Fruit fly (Drosophila melanogaster): ENCODE results near the gene CG43092.

Gene CG43092

dm6 chr3R:22750534-22750947 is 18.9 kb downstream of the CG43092 start, which contains the start of the genes rumi, CG7029 and Usp12-46 (continued):
- TF ChIP-seq Hand (GFP tag; optimal IDR thresholded peaks at IDR 0.05) (peak; percentile 44), CG2116 (GFP tag; optimal IDR thresholded peaks at IDR 0.05) (peak; percentile 76), trh (GFP tag; optimal IDR thresholded peaks at IDR 0.05) (peak; percentile 43), slp2 (GFP tag; optimal IDR thresholded peaks at IDR 0.05) (peak; percentile 87), ase (GFP tag; IDR thresholded peaks at IDR 0.05) (peak; percentile 81), Atf6 (GFP tag; IDR thresholded peaks at IDR 0.05) (peak; percentile 87), insv (GFP tag; optimal IDR thresholded peaks at IDR 0.05) (peak in 1 of 2 experiments; percentile 66), CG10654 (GFP tag; optimal IDR thresholded peaks at IDR 0.05) (peak; percentile 87), so (GFP tag; IDR thresholded peaks at IDR 0.05) (peak; percentile 77; the same call in 1 of the 3 replicates), Hr51 (GFP tag; optimal IDR thresholded peaks at IDR 0.05) (peak; percentile 86 to 90), Nf-YC (tag; optimal IDR thresholded peaks at IDR 0.05) (peak; percentile 74), NfI (GFP tag; optimal IDR thresholded peaks at IDR 0.05) (peak; percentile 81), CG3995 (GFP tag; optimal IDR thresholded peaks at IDR 0.05) (peak; percentile 100), Optix (GFP tag; IDR thresholded peaks at IDR 0.05) (peak; percentile 81), gce (GFP tag; IDR thresholded peaks at IDR 0.05) (peak; percentile 81), caup (GFP tag; optimal IDR thresholded peaks at IDR 0.05; ENCODE audit: severe bottlenecking) (peak; percentile 73), abd-A (tag; optimal IDR thresholded peaks at IDR 0.05) (no peak), fru (optimal IDR thresholded peaks at IDR 0.05) (no peak), CG15601 (tag; optimal IDR thresholded peaks at IDR 0.05) (peak; percentile 85), CG11504 (tag; optimal IDR thresholded peaks at IDR 0.05) (peak; percentile 87), Taf1 (GFP tag; IDR thresholded peaks at IDR 0.05) (peak; percentile 53; the same call in 1 of the 2 replicates), ewg (GFP tag; optimal IDR thresholded peaks at IDR 0.05) (peak; percentile 67), cad (GFP tag; optimal IDR thresholded peaks at IDR 0.05) (no peak), CG8924 (tag; optimal IDR thresholded peaks at IDR 0.05) (peak; percentile 87), chif (GFP tag; optimal IDR thresholded peaks at IDR 0.05) (peak; percentile 87 to 93), danr (GFP tag; IDR thresholded peaks at IDR 0.05) (peak; percentile 53; the same call in 1 of the 2 replicates), zfh1 (GFP tag; IDR thresholded peaks at IDR 0.05) (peak; percentile 92), CG18262 (tag; optimal IDR thresholded peaks at IDR 0.05) (peak; percentile 83), CG7357 (GFP tag; IDR thresholded peaks at IDR 0.05) (peak; percentile 60; the same call in 2 of the 3 replicates), shn (GFP tag; optimal IDR thresholded peaks at IDR 0.05) (peak; percentile 89), CG2875 (GFP tag; optimal IDR thresholded peaks at IDR 0.05) (peak; percentile 46), CG4282 (GFP tag; optimal IDR thresholded peaks at IDR 0.05) (peak; percentile 75), Asciz (GFP tag; optimal IDR thresholded peaks at IDR 0.05) (peak; percentile 44), Lim3 (GFP tag; IDR thresholded peaks at IDR 0.05) (peak; percentile 48; the same call in 1 of the 2 replicates), CG18011 (GFP tag; optimal IDR thresholded peaks at IDR 0.05) (peak; percentile 67), ac (GFP tag; optimal IDR thresholded peaks at IDR 0.05) (peak; percentile 23), Nf-YA (GFP tag; IDR thresholded peaks at IDR 0.05) (peak; percentile 74), CG17568 (GFP tag; optimal IDR thresholded peaks at IDR 0.05) (no peak), CG43689 (GFP tag; IDR thresholded peaks at IDR 0.05) (peak; percentile 52; the same call in 1 of the 2 replicates), CG8290 (GFP tag; optimal IDR thresholded peaks at IDR 0.05) (peak; percentile 83), CG8290 (tag; optimal IDR thresholded peaks at IDR 0.05) (peak in 1 of 2 experiments; percentile 86), MTF-1 (GFP tag; optimal IDR thresholded peaks at IDR 0.05; ENCODE audit: borderline replicate concordance) (peak; percentile 46), dan (GFP tag; IDR thresholded peaks at IDR 0.05) (no peak), ATbp (GFP tag; optimal IDR thresholded peaks at IDR 0.05) (peak; percentile 64), Opbp (GFP tag; IDR thresholded peaks at IDR 0.05; ENCODE audit: partially characterized antibody) (peak; percentile 61), CG2889 (GFP tag; IDR thresholded peaks at IDR 0.05) (peak; percentile 79), jumu (GFP tag; optimal IDR thresholded peaks at IDR 0.05) (peak; percentile 94), Ada2b (GFP tag; IDR thresholded peaks at IDR 0.05) (peak; percentile 81), chn (GFP tag; optimal IDR thresholded peaks at IDR 0.05) (peak; percentile 90), mirr (GFP tag; optimal IDR thresholded peaks at IDR 0.05) (peak; percentile 69), CG2678 (tag; optimal IDR thresholded peaks at IDR 0.05) (no peak)

Data from whole organism, embryonic.